Fruit fly (Drosophila melanogaster) whole organism, embryonic: ENCODE measurements around the gene REG.

Experiments
- CG10267 ChIP-seq: fragments of 200-800 bp; sonication (Bioruptor generic); optimal IDR thresholded peaks from 2 replicates; lab custom pipeline; 2018; ENCODE audit warnings: missing biosample characterization, mild to moderate bottlenecking, missing genetic modification characterization, moderate library complexity
- CG10543 ChIP-seq: fragments of 200-800 bp; sonication (Bioruptor generic); optimal IDR thresholded peaks from 3 replicates; lab custom pipeline; 2017; ENCODE audit warnings: missing biosample characterization, mild to moderate bottlenecking, missing genetic modification characterization, moderate library complexity
- CG10654 ChIP-seq: fragments of 200-800 bp; sonication (Bioruptor generic); optimal IDR thresholded peaks from 2 replicates; lab custom pipeline; 2016; ENCODE audit warnings: missing biosample characterization, missing genetic modification characterization
- CG11085 ChIP-seq: fragments of 200-800 bp; sonication (Bioruptor generic); IDR thresholded peaks from 2 replicates; pipeline ENCODE4 v1.3.6; 2022; ENCODE audit warnings: missing biosample characterization, missing genetic modification characterization
- CG12391 ChIP-seq: fragments of 200-800 bp; sonication (Bioruptor generic); optimal IDR thresholded peaks from 3 replicates; lab custom pipeline; 2018; ENCODE audit warnings: missing biosample characterization, mild to moderate bottlenecking, missing genetic modification characterization, moderate library complexity
- CG14441 ChIP-seq: fragments of 200-800 bp; sonication (Bioruptor generic); IDR thresholded peaks from 2 replicates; pipeline ENCODE4 v1.3.6; 2022; ENCODE audit warnings: missing biosample characterization, missing genetic modification characterization
- CG17802 ChIP-seq: fragments of 200-800 bp; sonication (Bioruptor generic); optimal IDR thresholded peaks from 2 replicates; lab custom pipeline; 2018; ENCODE audit warnings: missing biosample characterization, mild to moderate bottlenecking, missing genetic modification characterization, moderate library complexity
- CG18011 ChIP-seq: fragments of 200-800 bp; sonication (Bioruptor generic); optimal IDR thresholded peaks from 2 replicates; lab custom pipeline; 2017; ENCODE audit warnings: missing biosample characterization, missing genetic modification characterization, mild to moderate bottlenecking, moderate library complexity, missing genotype
- CG2120 ChIP-seq: fragments of 200-800 bp; sonication (Bioruptor generic); optimal IDR thresholded peaks from 3 replicates; lab custom pipeline; 2016; ENCODE audit warnings: missing biosample characterization, missing genetic modification characterization
- CG2678 ChIP-seq: fragments of 200-800 bp; sonication (Bioruptor generic); optimal IDR thresholded peaks from 3 replicates; lab custom pipeline; 2019; ENCODE audit warnings: missing biosample characterization, mild to moderate bottlenecking, missing genetic modification characterization, moderate library complexity
- CG31365 ChIP-seq: fragments of 200-800 bp; sonication (Bioruptor generic); optimal IDR thresholded peaks from 2 replicates; lab custom pipeline; 2018; ENCODE audit warnings: missing biosample characterization, mild to moderate bottlenecking, missing genetic modification characterization
- CG33213 ChIP-seq: fragments of 200-800 bp; sonication (Bioruptor generic); optimal IDR thresholded peaks from 3 replicates; lab custom pipeline; 2016; ENCODE audit warnings: missing biosample characterization, missing genetic modification characterization
- CG34224 ChIP-seq: fragments of 200-800 bp; sonication (Bioruptor generic); IDR thresholded peaks from 3 replicates; pipeline ENCODE4 v1.3.6; 2022; ENCODE audit warnings: missing biosample characterization, missing genetic modification characterization; ENCODE audit not compliant: partially characterized antibody
- CG34376 ChIP-seq: fragments of 200-800 bp; sonication (Bioruptor generic); optimal IDR thresholded peaks from 2 replicates; lab custom pipeline; 2018; ENCODE audit warnings: missing biosample characterization, mild to moderate bottlenecking, missing genetic modification characterization
- CG42726 ChIP-seq: fragments of 200-800 bp; sonication (Bioruptor generic); IDR thresholded peaks from 2 replicates; pipeline ENCODE4 v1.3.6; 2022; ENCODE audit warnings: missing biosample characterization, missing genetic modification characterization; ENCODE audit not compliant: partially characterized antibody
- CG4328 ChIP-seq: fragments of 200-800 bp; sonication (Bioruptor generic); optimal IDR thresholded peaks from 3 replicates; lab custom pipeline; 2017; ENCODE audit warnings: missing biosample characterization, missing genetic modification reagents, missing genetic modification characterization
- CG4707 ChIP-seq: fragments of 200-800 bp; sonication (Bioruptor generic); optimal IDR thresholded peaks from 2 replicates; lab custom pipeline; 2018; ENCODE audit warnings: missing biosample characterization, mild to moderate bottlenecking, missing genetic modification characterization, moderate library complexity
- CG5180 ChIP-seq: fragments of 200-800 bp; sonication (Bioruptor generic); optimal IDR thresholded peaks from 3 replicates; lab custom pipeline; 2017; ENCODE audit warnings: missing biosample characterization, missing genetic modification characterization, mild to moderate bottlenecking, moderate library complexity, missing genetic modification reagents
- CG8924 ChIP-seq: fragments of 200-800 bp; optimal IDR thresholded peaks from 3 replicates; lab custom pipeline; 2019; ENCODE audit warnings: missing biosample characterization, mild to moderate bottlenecking, missing genetic modification characterization, moderate library complexity
- CG9437 ChIP-seq: fragments of 200-800 bp; sonication (Bioruptor generic); optimal IDR thresholded peaks from 2 replicates; lab custom pipeline; 2018; ENCODE audit warnings: missing biosample characterization, mild to moderate bottlenecking, missing genetic modification characterization
- CG9797 ChIP-seq: fragments of 200-800 bp; sonication (Bioruptor generic); optimal IDR thresholded peaks from 3 replicates; lab custom pipeline; 2018; ENCODE audit warnings: missing biosample characterization, mild to moderate bottlenecking, missing genetic modification characterization
- CkIIα-i1 ChIP-seq: fragments of 200-800 bp; sonication (Bioruptor generic); IDR thresholded peaks from 2 replicates; pipeline ENCODE4 v1.3.6; 2022; ENCODE audit warnings: missing biosample characterization, missing genetic modification characterization
- D19A ChIP-seq: fragments of 200-800 bp; optimal IDR thresholded peaks from 3 replicates; lab custom pipeline; 2019; ENCODE audit warnings: missing biosample characterization, mild to moderate bottlenecking, missing genetic modification characterization, moderate library complexity
- Dad ChIP-seq: fragments of 200-800 bp; sonication (Bioruptor generic); optimal IDR thresholded peaks from 3 replicates; lab custom pipeline; 2016; ENCODE audit warnings: missing biosample characterization, missing genetic modification characterization
- Dbx ChIP-seq: fragments of 200-800 bp; sonication (Bioruptor generic); IDR thresholded peaks from 3 replicates; pipeline ENCODE4 v1.3.6; 2022; ENCODE audit warnings: missing biosample characterization, missing genetic modification characterization
- Dek ChIP-seq: fragments of 200-800 bp; sonication (Bioruptor generic); optimal IDR thresholded peaks from 3 replicates; lab custom pipeline; 2019; ENCODE audit warnings: missing biosample characterization, mild to moderate bottlenecking, missing genetic modification characterization, moderate library complexity
- Dfd ChIP-seq, 2 experiments: fragments of >200 bp; optimal IDR thresholded peaks; 2 replicates each; lab custom pipeline; 2017; ENCODE audit warnings: missing biosample characterization in 2 of 2, missing genetic modification characterization in 2 of 2
- Fer1 ChIP-seq: fragments of 200-800 bp; sonication (Bioruptor generic); optimal IDR thresholded peaks from 2 replicates; lab custom pipeline; 2017; ENCODE audit warnings: missing biosample characterization, mild to moderate bottlenecking, missing genetic modification characterization
- Fer2 ChIP-seq: fragments of 200-800 bp; sonication (Bioruptor generic); optimal IDR thresholded peaks from 2 replicates; lab custom pipeline; 2018; ENCODE audit warnings: missing biosample characterization, mild to moderate bottlenecking, missing genetic modification characterization, moderate library complexity
- Nf-YA ChIP-seq: fragments of 200-800 bp; sonication (Bioruptor generic); IDR thresholded peaks from 2 replicates; pipeline ENCODE4 v1.3.6; 2022; ENCODE audit warnings: missing biosample characterization, missing genetic modification characterization
- Xrp1 ChIP-seq: fragments of 200-800 bp; sonication (Bioruptor generic); IDR thresholded peaks from 2 replicates; pipeline ENCODE4 v1.3.6; 2022; ENCODE audit warnings: missing biosample characterization, missing genetic modification characterization
- bab2 ChIP-seq: fragments of 200-800 bp; sonication (Bioruptor generic); optimal IDR thresholded peaks from 2 replicates; lab custom pipeline; 2016; ENCODE audit warnings: missing biosample characterization, missing genetic modification characterization
- bbx ChIP-seq: fragments of 200-800 bp; sonication (Bioruptor generic); IDR thresholded peaks from 2 replicates; pipeline ENCODE4 v1.3.6; 2022; ENCODE audit warnings: missing biosample characterization, missing genetic modification characterization; ENCODE audit not compliant: partially characterized antibody
- chinmo ChIP-seq: fragments of 200-800 bp; sonication (Bioruptor generic); IDR thresholded peaks from 4 replicates; pipeline ENCODE4 v1.3.6; 2022; ENCODE audit warnings: missing biosample characterization, missing genetic modification characterization; ENCODE audit not compliant: partially characterized antibody
- hkb ChIP-seq, 2 experiments: fragments of 200-800 bp in 1 of 2; fragments of >200 bp in 1 of 2; sonication (Bioruptor generic) in 1 of 2; IDR thresholded peaks in 1 of 2; optimal IDR thresholded peaks in 1 of 2; 2 replicates each; pipeline versions ENCODE4 v1.3.6 to Lab custom; 2017 to 2022; ENCODE audit warnings: missing biosample characterization in 1 of 2, missing genetic modification characterization in 1 of 2
- jigr1 ChIP-seq: fragments of 200-800 bp; sonication (Bioruptor generic); IDR thresholded peaks from 3 replicates; pipeline ENCODE4 v1.3.6; 2022; ENCODE audit warnings: missing biosample characterization, missing genetic modification characterization
- knrl ChIP-seq: fragments of 200-800 bp; sonication (Bioruptor generic); IDR thresholded peaks from 3 replicates; pipeline ENCODE4 v1.3.6; 2022; ENCODE audit warnings: missing biosample characterization, missing genetic modification characterization; ENCODE audit not compliant: partially characterized antibody
- lov ChIP-seq, 2 experiments: fragments of 200-800 bp in 1 of 2; fragments of >200 bp in 1 of 2; sonication (Bioruptor generic) in 1 of 2; IDR thresholded peaks in 1 of 2; optimal IDR thresholded peaks in 1 of 2; 2 replicates in 1 of 2; 3 replicates in 1 of 2; pipeline versions ENCODE4 v1.3.6 to Lab custom; 2017 to 2022; ENCODE audit warnings: missing biosample characterization in 1 of 2, missing genetic modification characterization in 1 of 2
- mirr ChIP-seq: fragments of 200-800 bp; sonication (Bioruptor generic); optimal IDR thresholded peaks from 3 replicates; lab custom pipeline; 2018; ENCODE audit warnings: missing biosample characterization, mild to moderate bottlenecking, missing genetic modification characterization
- nom ChIP-seq: fragments of 200-800 bp; sonication (Bioruptor generic); optimal IDR thresholded peaks from 2 replicates; lab custom pipeline; 2017; ENCODE audit warnings: missing biosample characterization, missing genetic modification characterization, mild to moderate bottlenecking, moderate library complexity, missing genetic modification reagents
- oc ChIP-seq: fragments of 200-800 bp; sonication (Bioruptor generic); optimal IDR thresholded peaks from 2 replicates; lab custom pipeline; 2018; ENCODE audit warnings: missing biosample characterization, mild to moderate bottlenecking, missing genetic modification characterization, moderate library complexity
- odd ChIP-seq: fragments of 200-800 bp; sonication (Bioruptor generic); optimal IDR thresholded peaks from 2 replicates; lab custom pipeline; 2017; ENCODE audit warnings: missing biosample characterization, mild to moderate bottlenecking, missing genetic modification characterization
- pros ChIP-seq: fragments of 200-800 bp; sonication (Bioruptor generic); optimal IDR thresholded peaks from 3 replicates; lab custom pipeline; 2019; ENCODE audit warnings: missing biosample characterization, mild to moderate bottlenecking, missing genetic modification characterization, moderate library complexity
- rib ChIP-seq: fragments of 200-800 bp; sonication (Bioruptor generic); IDR thresholded peaks from 2 replicates; pipeline ENCODE4 v1.3.6; 2022; ENCODE audit warnings: missing biosample characterization, missing genetic modification characterization
- sima ChIP-seq: fragments of 200-800 bp; sonication (Bioruptor generic); optimal IDR thresholded peaks from 2 replicates; lab custom pipeline; 2016; ENCODE audit warnings: missing biosample characterization, missing genetic modification characterization
- sqz ChIP-seq: fragments of 200-800 bp; sonication (Bioruptor generic); optimal IDR thresholded peaks from 3 replicates; lab custom pipeline; 2018; ENCODE audit warnings: missing biosample characterization, mild to moderate bottlenecking, missing genetic modification characterization
- unpg ChIP-seq: fragments of 200-800 bp; sonication (Bioruptor generic); optimal IDR thresholded peaks from 3 replicates; lab custom pipeline; 2018; ENCODE audit warnings: missing biosample characterization, mild to moderate bottlenecking, missing genetic modification characterization, moderate library complexity
- vvl ChIP-seq: fragments of 200-800 bp; sonication (Bioruptor generic); IDR thresholded peaks from 2 replicates; pipeline ENCODE4 v1.3.6; 2022; ENCODE audit warnings: missing biosample characterization, missing genetic modification characterization

REG gene

dm6 chrX:13256967-13257366, 44.8 kb downstream of the REG start (continued):
- no peak for TF ChIP-seq CG14441
- TF ChIP-seq D19A = peak; percentile 20
- TF ChIP-seq Dek (tag; lab: Kevin White, UChicago) = no peak
- peak; percentile 10 for TF ChIP-seq CG2120 (GFP tag; lab: Kevin White, UChicago)
- TF ChIP-seq sima (GFP tag; lab: Kevin White, UChicago) = no peak
- TF ChIP-seq CG9437 (GFP tag; lab: Kevin White, UChicago) = peak; percentile 63
- TF ChIP-seq lov (optimal IDR thresholded peaks at IDR 0.05; lab: Kevin White, UChicago) = no peak
- no peak for TF ChIP-seq lov (GFP tag; IDR thresholded peaks at IDR 0.05; lab: Robert Waterston, UW)
- TF ChIP-seq CG34224 (GFP tag; lab: Robert Waterston, UW) = 0 out of 3 replicates have a peak, but pooled peaks have one; percentile 20
- 0 out of 2 replicates have a peak, but pooled peaks have one; percentile 22 for TF ChIP-seq rib (GFP tag; lab: Robert Waterston, UW)
- TF ChIP-seq Fer2 (tag; lab: Kevin White, UChicago) = no peak
- peak; percentile 18 for TF ChIP-seq pros (GFP tag; lab: Kevin White, UChicago)
- no peak for TF ChIP-seq bab2 (GFP tag; lab: Kevin White, UChicago)
- peak; percentile 4 for TF ChIP-seq oc (tag; lab: Kevin White, UChicago)
- TF ChIP-seq Xrp1 (GFP tag; lab: Robert Waterston, UW) = peak; percentile 15; the same call in 1 of the 2 replicates
- TF ChIP-seq CG4328 (GFP tag; lab: Kevin White, UChicago) = no peak
- TF ChIP-seq CG18011 (GFP tag; lab: Kevin White, UChicago) = peak; percentile 86
- TF ChIP-seq chinmo (GFP tag; lab: Robert Waterston, UW) = peak; percentile 80
- peak; percentile 56; the same call in 1 of the 2 replicates for TF ChIP-seq bbx
- peak; percentile 9 for TF ChIP-seq CG33213
- TF ChIP-seq mirr (GFP tag; lab: Kevin White, UChicago) = peak; percentile 53
- TF ChIP-seq Fer1 (GFP tag; lab: Kevin White, UChicago) = peak; percentile 34
- peak; percentile 3 for TF ChIP-seq odd (GFP tag; lab: Kevin White, UChicago)
- TF ChIP-seq CG10543 (GFP tag; lab: Kevin White, UChicago) = peak; percentile 21
- TF ChIP-seq knrl (GFP tag; lab: Robert Waterston, UW) = peak; percentile 38; the same call in 1 of the 3 replicates
- 0 out of 2 replicates have a peak, but pooled peaks have one; percentile 18 for TF ChIP-seq CG42726 (GFP tag; lab: Robert Waterston, UW)
- TF ChIP-seq Dad (GFP tag; lab: Kevin White, UChicago) = peak; percentile 22
- peak; percentile 44 for TF ChIP-seq nom (GFP tag; lab: Kevin White, UChicago)
- peak; percentile 10 for TF ChIP-seq CG2678 (tag; lab: Kevin White, UChicago)
- peak; percentile 100 for TF ChIP-seq CG5180
- TF ChIP-seq Dbx (GFP tag; lab: Robert Waterston, UW) = peak; percentile 24; the same call in 1 of the 3 replicates
- no peak for TF ChIP-seq CG10654 (GFP tag; lab: Kevin White, UChicago)
- TF ChIP-seq CG9797 (GFP tag; lab: Kevin White, UChicago) = no peak
- TF ChIP-seq CG31365 (tag; lab: Kevin White, UChicago) = peak; percentile 99
- TF ChIP-seq jigr1 (GFP tag; lab: Robert Waterston, UW) = no peak
- no peak for TF ChIP-seq hkb (optimal IDR thresholded peaks at IDR 0.05; lab: Kevin White, UChicago)
- 0 out of 2 replicates have a peak, but pooled peaks have one; percentile 11 for TF ChIP-seq hkb (GFP tag; IDR thresholded peaks at IDR 0.05; lab: Robert Waterston, UW)
- TF ChIP-seq CkIIα-i1 = no peak
- peak; percentile 91 for TF ChIP-seq sqz (GFP tag; lab: Kevin White, UChicago)
- peak; percentile 16 for TF ChIP-seq CG34376 (GFP tag; lab: Kevin White, UChicago)
- TF ChIP-seq unpg (GFP tag; lab: Kevin White, UChicago) = peak; percentile 6
- TF ChIP-seq CG11085 = no peak
- TF ChIP-seq CG12391 (tag; lab: Kevin White, UChicago) = peak; percentile 22
- TF ChIP-seq vvl (GFP tag; lab: Robert Waterston, UW) = peak; percentile 47
- TF ChIP-seq CG10267 (tag; lab: Kevin White, UChicago) = peak; percentile 8
- no peak for TF ChIP-seq Nf-YA (GFP tag; lab: Robert Waterston, UW)
- TF ChIP-seq CG8924 = peak; percentile 37
- TF ChIP-seq Dfd (GFP tag; optimal IDR thresholded peaks at IDR 0.05; lab: Kevin White, UChicago) = peak in 1 of 2 experiments; percentile 64
- TF ChIP-seq CG4707 (GFP tag; lab: Kevin White, UChicago) = peak; percentile 33
- no peak for TF ChIP-seq CG17802 (tag; lab: Kevin White, UChicago)
